Worm (Caenorhabditis elegans) whole organism, L4 larva: ENCODE results near the gene C33F10.1.

Experiments
- ceh-44 ChIP-seq: fragments of 200-800 bp; sonication (Bioruptor generic); IDR thresholded peaks from 2 replicates; pipeline ENCODE4 v1.3.6; 2022; ENCODE audit warnings: missing genetic modification reagents, missing genetic modification characterization, missing compliant biosample characterization
- ces-1 ChIP-seq: fragments of 150-350 bp; sonication (generic microtip); optimal IDR thresholded peaks from 4 replicates; lab custom pipeline; 2014; ENCODE audit warnings: missing biosample characterization, missing genetic modification reagents, missing genetic modification characterization
- daf-8 ChIP-seq: fragments of 200-800 bp; sonication (Bioruptor generic); IDR thresholded peaks from 2 replicates; pipeline ENCODE4 v1.3.6; 2022; ENCODE audit warnings: missing genetic modification characterization, missing compliant biosample characterization
- dpl-1 ChIP-seq: fragments of 150-350 bp; optimal IDR thresholded peaks from 2 replicates; lab custom pipeline; 2014; ENCODE audit warnings: missing biosample characterization, missing genetic modification reagents, missing genetic modification characterization
- lin-15B ChIP-seq: fragments of 150-350 bp; sonication (generic microtip); optimal IDR thresholded peaks from 3 replicates; lab custom pipeline; 2014; ENCODE audit warnings: missing biosample characterization, missing genetic modification characterization
- nhr-10 ChIP-seq: fragments of 150-350 bp; optimal IDR thresholded peaks from 2 replicates; lab custom pipeline; 2014; ENCODE audit warnings: missing biosample characterization, missing genetic modification characterization
- nhr-77 ChIP-seq: fragments of 150-350 bp; optimal IDR thresholded peaks from 2 replicates; lab custom pipeline; 2014; ENCODE audit warnings: missing biosample characterization, missing genetic modification characterization
- pqm-1 ChIP-seq: sonication (generic microtip); optimal IDR thresholded peaks from 2 replicates; lab custom pipeline; 2017; ENCODE audit warnings: missing biosample characterization, missing genetic modification characterization
- snpc-4 ChIP-seq: fragments of 150-350 bp; optimal IDR thresholded peaks from 2 replicates; lab custom pipeline; 2014; ENCODE audit warnings: missing biosample characterization, missing genetic modification characterization
- unc-130 ChIP-seq: sonication (generic microtip); optimal IDR thresholded peaks from 2 replicates; lab custom pipeline; 2016; ENCODE audit warnings: missing genetic modification reagents, missing genetic modification characterization, missing compliant biosample characterization
- unc-62 ChIP-seq, 3 experiments: fragments of 150-350 bp in 1 of 3; sonication (generic microtip); optimal IDR thresholded peaks in 2 of 3; peaks in 1 of 3; 1 replicate in 1 of 3; 2 replicates in 2 of 3; lab custom pipeline; 2014 to 2017; ENCODE audit warnings: missing biosample characterization in 3 of 3, missing genetic modification characterization in 3 of 3, missing genetic modification reagents in 3 of 3, missing genotype in 1 of 3
- zag-1 ChIP-seq: fragments of 150-350 bp; optimal IDR thresholded peaks from 2 replicates; lab custom pipeline; 2014; ENCODE audit warnings: missing biosample characterization, missing genetic modification characterization
- zfp-2 ChIP-seq: sonication (generic microtip); optimal IDR thresholded peaks from 2 replicates; lab custom pipeline; 2016; ENCODE audit warnings: mild to moderate bottlenecking, missing genetic modification characterization, missing compliant biosample characterization

ce11 chrII:4837659-4838058 lies 2.8 kb downstream of the C33F10.1 start, which contains the start of gene C33F10.12:
- TF ChIP-seq nhr-77 (tag; lab: Kevin White, UChicago): no peak
- TF ChIP-seq dpl-1: no peak
- TF ChIP-seq unc-130 (GFP tag; lab: Kevin White, UChicago): no peak
- TF ChIP-seq zag-1 (tag; lab: Kevin White, UChicago): no peak
- TF ChIP-seq pqm-1: no peak
- no peak for TF ChIP-seq snpc-4 (tag; lab: Kevin White, UChicago)
- no peak for TF ChIP-seq nhr-10
- TF ChIP-seq lin-15B (tag; lab: Kevin White, UChicago): no peak
- TF ChIP-seq daf-8 (GFP tag; lab: Robert Waterston, UW): no peak
- no peak for TF ChIP-seq ceh-44 (GFP tag; lab: Robert Waterston, UW)
- TF ChIP-seq unc-62 (GFP tag; optimal IDR thresholded peaks at IDR 0.05 in 1 of 2; lab: Kevin White, UChicago): no peak
- TF ChIP-seq unc-62 (tag; optimal IDR thresholded peaks at IDR 0.05; lab: Kevin White, UChicago): no peak
- no peak for TF ChIP-seq ces-1 (GFP tag; lab: Kevin White, UChicago)
- TF ChIP-seq zfp-2: no peak
